Worm (Caenorhabditis elegans): ENCODE results near the gene D2024.1.

Gene D2024.1

ce11 chrIV:7263137-7263536 is 15.8 kb downstream of the D2024.1 start, which contains the start of gene glb-2:
glb-2 (minus strand) TSS chrIV:7263237.
- TF ChIP-seq dao-5 (tag; optimal IDR thresholded peaks at IDR 0.05) (no peak), W03F9.2 (tag; optimal IDR thresholded peaks at IDR 0.05) (no peak), him-1 (tag; optimal IDR thresholded peaks at IDR 0.05) (no peak)

ce11 chrIV:7274969-7275548 is 27.7 kb downstream of the D2024.1 start:
- no peak for TF ChIP-seq dao-5 (tag; optimal IDR thresholded peaks at IDR 0.05)
- no peak for TF ChIP-seq W03F9.2 (tag; optimal IDR thresholded peaks at IDR 0.05)
- no peak for TF ChIP-seq him-1 (tag; optimal IDR thresholded peaks at IDR 0.05)

- no peak for TF ChIP-seq W03F9.2 (tag; optimal IDR thresholded peaks at IDR 0.05)
- TF ChIP-seq him-1 (tag; optimal IDR thresholded peaks at IDR 0.05): no peak
- TF ChIP-seq dao-5 (tag; optimal IDR thresholded peaks at IDR 0.05): no peak
Measured at ce11 chrIV:7276661-7277060, 29.3 kb downstream of the D2024.1 start, which contains the start of gene C06E4.2. C06E4.2 (plus strand) TSS chrIV:7276961.

- TF ChIP-seq him-1 (tag; optimal IDR thresholded peaks at IDR 0.05) (no peak), dao-5 (tag; optimal IDR thresholded peaks at IDR 0.05) (no peak), W03F9.2 (tag; optimal IDR thresholded peaks at IDR 0.05) (no peak)
Measured at ce11 chrIV:7282957-7283356, 35.6 kb downstream of the D2024.1 start, which contains the start of gene C06E4.1. C06E4.1 (plus strand) TSS chrIV:7283257.

ce11 chrIV:7285839-7286238 is 38.5 kb downstream of the D2024.1 start, which contains the start of gene C06E4.8:
C06E4.8 (minus strand) TSS chrIV:7285875.
- TF ChIP-seq him-1 (tag; optimal IDR thresholded peaks at IDR 0.05): no peak
- no peak for TF ChIP-seq W03F9.2 (tag; optimal IDR thresholded peaks at IDR 0.05)
- TF ChIP-seq dao-5 (tag; optimal IDR thresholded peaks at IDR 0.05): no peak

ce11 chrIV:7287474-7287873 is 40.1 kb downstream of the D2024.1 start, which contains the start of gene F42C5.3:
F42C5.3 (minus strand) TSS chrIV:7287574.
- no peak for TF ChIP-seq him-1 (tag; optimal IDR thresholded peaks at IDR 0.05)
- TF ChIP-seq W03F9.2 (tag; optimal IDR thresholded peaks at IDR 0.05): no peak

DNA sequence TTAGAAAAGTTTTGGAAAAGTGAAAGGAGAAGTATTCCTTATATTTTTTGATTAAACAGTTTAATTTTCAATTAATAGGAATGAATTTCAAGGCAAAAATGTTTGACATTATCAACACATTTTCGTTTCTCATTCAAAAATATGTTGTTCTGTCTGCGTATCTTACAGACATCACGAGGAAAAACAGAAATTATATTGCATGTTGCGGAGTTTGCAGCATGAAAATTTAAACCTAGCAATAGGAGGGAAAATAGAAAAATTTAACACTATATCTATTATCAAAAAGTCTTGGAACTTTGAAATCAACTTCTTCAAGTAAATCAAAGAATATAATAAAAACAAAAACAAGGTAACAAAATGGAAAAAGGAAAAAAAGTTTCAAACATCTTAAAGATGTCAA is 43.7 kb downstream of the D2024.1 start:
- TF ChIP-seq W03F9.2 (tag; optimal IDR thresholded peaks at IDR 0.05) (no peak), him-1 (tag; optimal IDR thresholded peaks at IDR 0.05) (no peak), dao-5 (tag; optimal IDR thresholded peaks at IDR 0.05) (no peak)

DNA sequence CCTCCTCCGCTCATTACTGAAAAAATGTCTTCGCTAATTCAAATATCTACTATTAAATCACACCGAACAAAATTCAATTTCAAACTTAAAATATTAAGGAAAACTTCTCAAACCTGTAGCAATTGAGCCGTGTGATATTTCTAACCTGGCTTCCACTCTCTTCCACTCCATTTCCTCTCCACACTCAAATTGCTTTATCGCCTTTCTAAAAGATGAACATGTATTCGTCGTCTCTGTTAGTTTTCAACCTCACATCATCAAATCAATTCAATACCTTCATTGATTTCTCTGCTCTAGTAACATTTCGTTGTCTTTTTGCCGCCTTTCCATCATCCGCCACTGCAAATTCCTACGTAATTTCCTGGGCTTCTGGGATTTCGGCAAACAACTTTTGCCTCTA is 44.6 kb downstream of the D2024.1 start, which contains the start of gene F42C5.4:
Gene F42C5.4, minus strand, starts transcription at position 171 of the 400 bp plus-strand sequence.
- TF ChIP-seq dao-5 (tag; optimal IDR thresholded peaks at IDR 0.05) (no peak), him-1 (tag; optimal IDR thresholded peaks at IDR 0.05) (no peak), W03F9.2 (tag; optimal IDR thresholded peaks at IDR 0.05) (no peak)

- no peak for TF ChIP-seq W03F9.2 (tag; optimal IDR thresholded peaks at IDR 0.05)
- TF ChIP-seq him-1 (tag; optimal IDR thresholded peaks at IDR 0.05): no peak
- no peak for TF ChIP-seq dao-5 (tag; optimal IDR thresholded peaks at IDR 0.05)
Measured at ce11 chrIV:7294121-7294520, 46.8 kb downstream of the D2024.1 start, which contains the start of gene F42C5.5. F42C5.5 (minus strand) TSS chrIV:7294221.
